Worm (Caenorhabditis elegans): ENCODE data around the gene rfs-1.

DNA sequence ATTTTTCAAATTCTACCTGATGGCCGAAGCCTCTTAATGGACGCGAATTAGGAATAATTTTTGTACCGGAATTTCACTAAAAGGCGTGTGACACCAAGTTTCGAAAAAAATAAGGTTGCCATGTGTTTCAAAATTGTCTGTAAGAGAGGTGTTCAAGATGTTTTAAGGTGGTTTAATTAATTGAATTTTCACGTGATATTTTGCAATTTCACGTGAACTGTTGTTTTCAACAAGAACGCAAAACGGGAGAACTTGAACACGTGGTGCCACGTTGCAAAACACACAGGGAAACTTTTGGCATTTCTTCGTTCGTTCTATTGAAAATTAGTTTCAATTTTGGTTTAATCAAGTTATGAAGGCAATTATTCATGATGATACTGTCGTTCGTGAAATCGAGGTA, 44.7 kb upstream of the rfs-1 start, which contains the start of gene spc-2:
- TF ChIP-seq tbx-37 (GFP tag; conservative IDR thresholded peaks at IDR 0.05) (no peak), pes-1 (GFP tag; IDR thresholded peaks at IDR 0.05) (no peak), scrt-1 (GFP tag; IDR thresholded peaks at IDR 0.05) (no peak), ama-1 (optimal IDR thresholded peaks at IDR 0.05) (no peak), aly-1 (tag; optimal IDR thresholded peaks at IDR 0.05) (no peak), tra-4 (tag; optimal IDR thresholded peaks at IDR 0.05) (no peak), B0310.2 (tag; optimal IDR thresholded peaks at IDR 0.05) (no peak), F13C5.2 (tag; optimal IDR thresholded peaks at IDR 0.05) (no peak), sea-1 (GFP tag; conservative IDR thresholded peaks at IDR 0.05) (no peak), hmbx-1 (tag; optimal IDR thresholded peaks at IDR 0.05) (no peak), ets-7 (tag; optimal IDR thresholded peaks at IDR 0.05) (no peak), ceh-36 (tag; optimal IDR thresholded peaks at IDR 0.05) (no peak)
